Worm (Caenorhabditis elegans): ENCODE results near the gene F53A9.9.

The F53A9.9 gene

ce11 chrX:8720658-8721057 is at the start of gene F53A9.9:
Gene F53A9.9 (minus strand): TSS chrX:8720758.
- no peak for TF ChIP-seq unc-62 (GFP tag; optimal IDR thresholded peaks at IDR 0.05)

- no peak for TF ChIP-seq unc-62 (GFP tag; optimal IDR thresholded peaks at IDR 0.05)
Measured at ce11 chrX:8770316-8770715, 49.8 kb upstream of the F53A9.9 start.

- TF ChIP-seq unc-62 (GFP tag; optimal IDR thresholded peaks at IDR 0.05) = no peak
Measured at ce11 chrX:8764044-8764443, 43.5 kb upstream of the F53A9.9 start.

- TF ChIP-seq unc-62 (GFP tag; optimal IDR thresholded peaks at IDR 0.05) = no peak
Measured at ce11 chrX:8763607-8764006, 43.0 kb upstream of the F53A9.9 start, which contains the start of gene zig-12. Gene zig-12 (plus strand): TSS chrX:8763907.

ce11 chrX:8762927-8763326 is 42.4 kb upstream of the F53A9.9 start:
- TF ChIP-seq unc-62 (GFP tag; optimal IDR thresholded peaks at IDR 0.05) = no peak

ce11 chrX:8761497-8761896 is 40.9 kb upstream of the F53A9.9 start, which contains the start of gene M02D8.5:
Gene M02D8.5 (minus strand): TSS chrX:8761597.
- no peak for TF ChIP-seq unc-62 (GFP tag; optimal IDR thresholded peaks at IDR 0.05)

ce11 chrX:8761060-8761459 is 40.5 kb upstream of the F53A9.9 start:
- TF ChIP-seq unc-62 (GFP tag; optimal IDR thresholded peaks at IDR 0.05) = no peak

- no peak for TF ChIP-seq unc-62 (GFP tag; optimal IDR thresholded peaks at IDR 0.05)
Measured at ce11 chrX:8755987-8756386, 35.4 kb upstream of the F53A9.9 start.

ce11 chrX:8754285-8754795 is 33.8 kb upstream of the F53A9.9 start:
- no peak for TF ChIP-seq unc-62 (GFP tag; optimal IDR thresholded peaks at IDR 0.05)

- no peak for TF ChIP-seq unc-62 (GFP tag; optimal IDR thresholded peaks at IDR 0.05)
Measured at ce11 chrX:8752546-8752945, 32.0 kb upstream of the F53A9.9 start.

ce11 chrX:8750660-8751059 is 30.1 kb upstream of the F53A9.9 start, which contains the start of gene asns-2:
Gene asns-2 (minus strand): TSS chrX:8750941.
- no peak for TF ChIP-seq unc-62 (GFP tag; optimal IDR thresholded peaks at IDR 0.05)

- no peak for TF ChIP-seq unc-62 (GFP tag; optimal IDR thresholded peaks at IDR 0.05)
Measured at ce11 chrX:8750209-8750608, 29.7 kb upstream of the F53A9.9 start.

ce11 chrX:8745524-8745923 is 25.0 kb upstream of the F53A9.9 start:
- TF ChIP-seq unc-62 (GFP tag; optimal IDR thresholded peaks at IDR 0.05) = no peak

ce11 chrX:8744192-8744985 is 23.8 kb upstream of the F53A9.9 start:
- no peak for TF ChIP-seq unc-62 (GFP tag; optimal IDR thresholded peaks at IDR 0.05)

- TF ChIP-seq unc-62 (GFP tag; optimal IDR thresholded peaks at IDR 0.05) = no peak
Measured at ce11 chrX:8742896-8743295, 22.3 kb upstream of the F53A9.9 start, which contains the start of gene M02D8.7. Gene M02D8.7 (minus strand): TSS chrX:8742996.

ce11 chrX:8741629-8742170 is 21.1 kb upstream of the F53A9.9 start:
- TF ChIP-seq unc-62 (GFP tag; optimal IDR thresholded peaks at IDR 0.05) = no peak

- TF ChIP-seq unc-62 (GFP tag; optimal IDR thresholded peaks at IDR 0.05) = no peak
Measured at ce11 chrX:8739373-8739772, 18.8 kb upstream of the F53A9.9 start, which contains the start of gene M02D8.2. Gene M02D8.2 (plus strand): TSS chrX:8739673.

Data from whole organism, dauer.